Worm (Caenorhabditis elegans): Measurements from ENCODE around the gene F48G7.7.

DNA sequence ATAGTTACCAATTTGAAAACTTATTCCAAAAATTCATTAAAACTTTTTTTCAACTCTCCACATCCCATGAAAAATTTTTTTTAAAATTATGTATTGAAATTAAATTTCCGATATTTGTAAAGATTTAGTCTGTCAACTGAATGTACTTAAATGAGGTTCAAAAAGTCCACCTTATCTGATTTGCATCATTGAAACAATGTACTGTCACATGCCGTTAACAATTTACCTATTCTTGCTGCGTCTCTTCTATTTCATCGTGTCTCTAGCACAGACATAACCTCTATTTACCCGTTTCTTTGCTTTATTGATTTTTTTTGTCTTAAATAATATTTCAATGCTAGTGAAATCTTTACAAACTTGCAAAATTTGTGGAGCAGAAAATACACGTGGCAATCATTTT lies 16.0 kb downstream of the F48G7.7 start, which contains the start of gene nhr-90:
- no peak for TF ChIP-seq pat-9 (tag; optimal IDR thresholded peaks at IDR 0.05)
- no peak for TF ChIP-seq hlh-30 (tag; optimal IDR thresholded peaks at IDR 0.05; ENCODE audit: insufficient read depth)
